Worm (Caenorhabditis elegans): ENCODE measurements around the gene K12D12.5.

DNA sequence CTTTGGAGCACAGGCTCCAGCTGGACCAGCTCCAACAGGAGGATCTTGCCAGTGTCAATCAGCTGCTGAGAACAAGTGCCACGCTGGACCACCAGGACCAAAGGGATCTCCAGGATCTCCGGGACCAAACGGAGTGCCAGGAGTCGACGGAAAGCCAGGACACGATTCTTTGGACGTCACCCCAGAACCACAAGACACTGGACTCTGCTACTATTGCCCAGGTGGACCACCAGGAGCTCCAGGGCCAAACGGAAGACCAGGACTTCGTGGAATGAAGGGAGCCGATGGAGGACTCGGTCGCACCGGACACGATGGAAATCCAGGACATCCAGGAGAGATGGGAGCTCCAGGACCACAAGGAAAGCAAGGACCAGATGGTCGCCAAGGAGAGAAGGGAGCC lies 8.1 kb downstream of the K12D12.5 start:
- no peak for TF ChIP-seq pqm-1 (tag; optimal IDR thresholded peaks at IDR 0.05)
- no peak for TF ChIP-seq lir-3 (tag; optimal IDR thresholded peaks at IDR 0.05; ENCODE audit: poor library complexity)
- no peak for TF ChIP-seq ama-1 (optimal IDR thresholded peaks at IDR 0.05)
- no peak for TF ChIP-seq elt-2 (tag; optimal IDR thresholded peaks at IDR 0.05)
- no peak for TF ChIP-seq nhr-237 (tag; optimal IDR thresholded peaks at IDR 0.05)
- TF ChIP-seq lsy-2 (tag; optimal IDR thresholded peaks at IDR 0.05), result no peak
- no peak for TF ChIP-seq nhr-76 (tag; optimal IDR thresholded peaks at IDR 0.05)
- no peak for TF ChIP-seq nhr-85 (tag)
- TF ChIP-seq vab-15 (tag; optimal IDR thresholded peaks at IDR 0.05), result no peak
- TF ChIP-seq snu-23 (GFP tag; optimal IDR thresholded peaks at IDR 0.05), result no peak
- no peak for TF ChIP-seq nhr-11 (tag; optimal IDR thresholded peaks at IDR 0.05)
- TF ChIP-seq elt-3 (tag; optimal IDR thresholded peaks at IDR 0.05), result no peak
- no peak for TF ChIP-seq nhr-12 (tag; optimal IDR thresholded peaks at IDR 0.05)
